Fruit fly (Drosophila melanogaster) whole organism, prepupa: ENCODE results near the gene Paris.

Experiments used
- Blimp-1 ChIP-seq: fragments of 200-800 bp; sonication (Bioruptor generic); optimal IDR thresholded peaks from 3 replicates; lab custom pipeline; 2017; ENCODE audit warnings: missing biosample characterization, missing genetic modification characterization, mild to moderate bottlenecking, moderate library complexity, missing genetic modification reagents
- CG10631 ChIP-seq: fragments of 200-800 bp; sonication (Bioruptor generic); optimal IDR thresholded peaks from 2 replicates; lab custom pipeline; 2016; ENCODE audit warnings: missing biosample characterization, missing genetic modification characterization
- CG10669 ChIP-seq: fragments of 200-800 bp; sonication (Bioruptor generic); optimal IDR thresholded peaks from 3 replicates; lab custom pipeline; 2018; ENCODE audit warnings: missing biosample characterization, mild to moderate bottlenecking, missing genetic modification characterization, moderate library complexity
- CG11294 ChIP-seq: fragments of 200-800 bp; sonication (Bioruptor generic); IDR thresholded peaks from 2 replicates; pipeline ENCODE4 v1.3.6; 2022; ENCODE audit warnings: missing biosample characterization, missing genetic modification characterization
- CG15336 ChIP-seq: fragments of 200-800 bp; sonication (Bioruptor generic); IDR thresholded peaks from 2 replicates; pipeline ENCODE4 v1.3.6; 2022; ENCODE audit warnings: missing biosample characterization, missing genetic modification characterization
- CG16779 ChIP-seq: fragments of 200-800 bp; sonication (Bioruptor generic); optimal IDR thresholded peaks from 3 replicates; lab custom pipeline; 2017; ENCODE audit warnings: missing biosample characterization, mild to moderate bottlenecking, missing genetic modification characterization
- CG3032 ChIP-seq: fragments of 200-800 bp; optimal IDR thresholded peaks from 2 replicates; lab custom pipeline; 2019; ENCODE audit warnings: missing biosample characterization, mild to moderate bottlenecking, missing genetic modification characterization, moderate library complexity
- CG32006 ChIP-seq: fragments of 200-800 bp; sonication (Bioruptor generic); optimal IDR thresholded peaks from 3 replicates; lab custom pipeline; 2017; ENCODE audit warnings: missing biosample characterization, mild to moderate bottlenecking, missing genetic modification characterization
- CG3919 ChIP-seq: fragments of 200-800 bp; sonication (Bioruptor generic); optimal IDR thresholded peaks from 3 replicates; lab custom pipeline; 2016; ENCODE audit warnings: missing biosample characterization, missing genetic modification characterization
- CG4318 ChIP-seq: fragments of 200-800 bp; sonication (Bioruptor generic); optimal IDR thresholded peaks from 3 replicates; lab custom pipeline; 2017; ENCODE audit warnings: missing biosample characterization, mild to moderate bottlenecking, missing genetic modification characterization
- CG6163 ChIP-seq: fragments of 200-800 bp; sonication (Bioruptor generic); IDR thresholded peaks from 3 replicates; pipeline ENCODE4 v1.3.6; 2022; ENCODE audit warnings: missing biosample characterization, missing genetic modification characterization
- CG6276 ChIP-seq: fragments of 200-800 bp; sonication (Bioruptor generic); optimal IDR thresholded peaks from 2 replicates; lab custom pipeline; 2017; ENCODE audit warnings: missing biosample characterization, mild to moderate bottlenecking, missing genetic modification characterization
- CG6808 ChIP-seq: fragments of 200-800 bp; sonication (Bioruptor generic); optimal IDR thresholded peaks from 3 replicates; lab custom pipeline; 2017; ENCODE audit warnings: missing biosample characterization, missing genetic modification characterization, mild to moderate bottlenecking, moderate library complexity, missing genetic modification reagents
- CG6854 ChIP-seq: fragments of 200-800 bp; sonication (Bioruptor generic); optimal IDR thresholded peaks from 2 replicates; lab custom pipeline; 2017; ENCODE audit warnings: missing biosample characterization, mild to moderate bottlenecking, missing genetic modification characterization
- CG7368 ChIP-seq: fragments of 200-800 bp; sonication (Bioruptor generic); optimal IDR thresholded peaks from 3 replicates; lab custom pipeline; 2016; ENCODE audit warnings: missing biosample characterization, missing genetic modification characterization
- CG8119 ChIP-seq: fragments of 200-800 bp; sonication (Bioruptor generic); IDR thresholded peaks from 3 replicates; pipeline ENCODE4 v1.3.6; 2022; ENCODE audit warnings: missing biosample characterization, missing genetic modification characterization
- CG8632 ChIP-seq: fragments of 200-800 bp; sonication (Bioruptor generic); optimal IDR thresholded peaks from 3 replicates; lab custom pipeline; 2016; ENCODE audit warnings: missing biosample characterization, missing genetic modification characterization
- Eip78C ChIP-seq: fragments of 200-800 bp; sonication (Bioruptor generic); peaks from one replicate; lab custom pipeline; 2016; ENCODE audit warnings: missing biosample characterization, missing genetic modification characterization
- Ets21C ChIP-seq: fragments of 200-800 bp; sonication (Bioruptor generic); optimal IDR thresholded peaks from 3 replicates; lab custom pipeline; 2016; ENCODE audit warnings: missing biosample characterization, missing genetic modification characterization
- Ets96B ChIP-seq: fragments of 200-800 bp; optimal IDR thresholded peaks from 2 replicates; lab custom pipeline; 2019; ENCODE audit warnings: missing biosample characterization, mild to moderate bottlenecking, missing genetic modification characterization, moderate library complexity
- Gug ChIP-seq: fragments of 200-800 bp; sonication (Bioruptor generic); IDR thresholded peaks from 2 replicates; pipeline ENCODE4 v1.3.6; 2022; ENCODE audit warnings: missing biosample characterization, missing genetic modification characterization
- OdsH ChIP-seq: fragments of 200-800 bp; sonication (Bioruptor generic); optimal IDR thresholded peaks from 3 replicates; lab custom pipeline; 2016; ENCODE audit warnings: missing biosample characterization, missing genetic modification characterization
- Smox ChIP-seq: fragments of 200-800 bp; sonication (Bioruptor generic); optimal IDR thresholded peaks from 3 replicates; lab custom pipeline; 2016; ENCODE audit warnings: missing biosample characterization, missing genetic modification characterization
- Sox15 ChIP-seq: fragments of 200-800 bp; sonication (Bioruptor generic); optimal IDR thresholded peaks from 3 replicates; lab custom pipeline; 2016; ENCODE audit warnings: missing biosample characterization, missing genetic modification characterization
- cyc ChIP-seq: fragments of 200-800 bp; sonication (Bioruptor generic); optimal IDR thresholded peaks from 3 replicates; lab custom pipeline; 2016; ENCODE audit warnings: missing biosample characterization, missing genetic modification characterization
- dsx ChIP-seq: fragments of 200-800 bp; optimal IDR thresholded peaks from 3 replicates; lab custom pipeline; 2019; ENCODE audit warnings: missing biosample characterization, mild to moderate bottlenecking, missing genetic modification characterization, moderate library complexity; ENCODE audit not compliant: poor library complexity, severe bottlenecking
- eg ChIP-seq: fragments of 200-800 bp; sonication (Bioruptor generic); IDR thresholded peaks from 3 replicates; pipeline ENCODE4 v1.3.6; 2022; ENCODE audit warnings: missing biosample characterization, missing genetic modification characterization
- fd59A ChIP-seq: fragments of 200-800 bp; sonication (Bioruptor generic); optimal IDR thresholded peaks from 2 replicates; lab custom pipeline; 2017; ENCODE audit warnings: missing biosample characterization, mild to moderate bottlenecking, missing genetic modification characterization, missing genetic modification reagents
- fd85E ChIP-seq: fragments of 200-800 bp; sonication (Bioruptor generic); optimal IDR thresholded peaks from 3 replicates; lab custom pipeline; 2016; ENCODE audit warnings: missing biosample characterization, missing genetic modification characterization
- fkh ChIP-seq: fragments of 200-800 bp; sonication (Bioruptor generic); optimal IDR thresholded peaks from 3 replicates; lab custom pipeline; 2017; ENCODE audit warnings: missing biosample characterization, mild to moderate bottlenecking, missing genetic modification characterization, moderate library complexity
- net ChIP-seq: fragments of 200-800 bp; sonication (Bioruptor generic); optimal IDR thresholded peaks from 3 replicates; lab custom pipeline; 2016; ENCODE audit warnings: missing biosample characterization, missing genetic modification characterization
- pdm3 ChIP-seq: fragments of 200-800 bp; sonication (Bioruptor generic); optimal IDR thresholded peaks from 3 replicates; lab custom pipeline; 2016; ENCODE audit warnings: missing biosample characterization, missing genetic modification characterization
- salr ChIP-seq, 2 experiments: fragments of 200-800 bp; sonication (Bioruptor generic); optimal IDR thresholded peaks; 3 replicates each; lab custom pipeline; 2016 to 2018; ENCODE audit warnings: missing biosample characterization in 2 of 2, missing genetic modification characterization in 2 of 2, mild to moderate bottlenecking in 1 of 2
- spab ChIP-seq: fragments of 200-800 bp; sonication (Bioruptor generic); optimal IDR thresholded peaks from 2 replicates; lab custom pipeline; 2017; ENCODE audit warnings: missing biosample characterization, mild to moderate bottlenecking, missing genetic modification characterization, missing genetic modification reagents
- svp ChIP-seq: fragments of 200-800 bp; sonication (Bioruptor generic); peaks from one replicate; lab custom pipeline; 2016; ENCODE audit warnings: missing biosample characterization, missing genetic modification characterization
- topi ChIP-seq: fragments of 200-800 bp; sonication (Bioruptor generic); optimal IDR thresholded peaks from 3 replicates; lab custom pipeline; 2016; ENCODE audit warnings: missing biosample characterization, missing genetic modification characterization

The Paris gene

dm6 chr2L:4433608-4434007 lies 29.8 kb upstream of the Paris start, which contains the start of the genes CG34177 and CG34178:
Gene CG34177, plus strand, starts transcription at chr2L:4433908.
Gene CG34178, plus strand, starts transcription at chr2L:4433908.
- TF ChIP-seq Eip78C (GFP tag; lab: Kevin White, UChicago) (no peak), CG10631 (GFP tag; lab: Kevin White, UChicago) (no peak), svp (GFP tag; lab: Kevin White, UChicago) (peak; percentile 21)
- TF ChIP-seq, all 60 proteins: peak for 1

dm6 chr2L:4437487-4437886 lies 25.9 kb upstream of the Paris start, which contains the start of gene CG43056:
Gene CG43056, plus strand, starts transcription at chr2L:4437787.
- no peak for TF ChIP-seq Ets21C (GFP tag; lab: Kevin White, UChicago)
- no peak for TF ChIP-seq cyc (GFP tag; lab: Kevin White, UChicago)
- TF ChIP-seq topi (GFP tag; lab: Kevin White, UChicago) = no peak
- TF ChIP-seq salr (GFP tag; optimal IDR thresholded peaks at IDR 0.05; lab: Kevin White, UChicago) = no peak
- TF ChIP-seq CG11294 (GFP tag; lab: Robert Waterston, UW) = no peak
- no peak for TF ChIP-seq CG6854 (GFP tag; lab: Kevin White, UChicago)
- TF ChIP-seq Ets96B (tag; lab: Kevin White, UChicago) = no peak
- no peak for TF ChIP-seq pdm3 (GFP tag; lab: Kevin White, UChicago)
- no peak for TF ChIP-seq OdsH
- TF ChIP-seq CG7368 (GFP tag; lab: Kevin White, UChicago) = no peak
- no peak for TF ChIP-seq CG15336 (GFP tag; lab: Robert Waterston, UW)
- TF ChIP-seq CG3919 (GFP tag; lab: Kevin White, UChicago) = no peak
- TF ChIP-seq CG16779 (tag; lab: Kevin White, UChicago) = no peak

dm6 chr2L:4440881-4441737 lies 22.3 kb upstream of the Paris start, which contains the start of gene CG15431:
Gene CG15431, minus strand, starts transcription at chr2L:4441282.
- TF ChIP-seq CG10631 (GFP tag; lab: Kevin White, UChicago) (no peak), spab (GFP tag; lab: Kevin White, UChicago) (no peak), eg (GFP tag; lab: Robert Waterston, UW) (0 out of 3 replicates have a peak, but pooled peaks have one; percentile 40), CG6854 (GFP tag; lab: Kevin White, UChicago) (no peak), salr (GFP tag; optimal IDR thresholded peaks at IDR 0.05; lab: Kevin White, UChicago) (peak; percentile 56 to 82), CG6163 (GFP tag; lab: Robert Waterston, UW) (peak; percentile 56; the same call in 1 of the 3 replicates), net (GFP tag; lab: Kevin White, UChicago) (no peak), fd59A (no peak), fkh (GFP tag; lab: Kevin White, UChicago) (no peak), CG8119 (GFP tag; lab: Robert Waterston, UW) (peak; percentile 47; the same call in 1 of the 3 replicates), pdm3 (GFP tag; lab: Kevin White, UChicago) (no peak), CG15336 (GFP tag; lab: Robert Waterston, UW) (peak; percentile 40; the same call in 1 of the 2 replicates), fd85E (no peak)

dm6 chr2L:4442010-4442587 lies 21.3 kb upstream of the Paris start, which contains the start of the genes Sfp24F and CG15432:
Gene Sfp24F, minus strand, starts transcription at chr2L:4442060.
Gene CG15432, plus strand, starts transcription at chr2L:4442320.
- peak; percentile 87 for TF ChIP-seq fkh (GFP tag; lab: Kevin White, UChicago)
- no peak for TF ChIP-seq CG3032 (tag; lab: Kevin White, UChicago)
- TF ChIP-seq, all 60 proteins: peak for 1

dm6 chr2L:4444457-4444856 lies 19.0 kb upstream of the Paris start, which contains the start of the genes morgue and Elp3:
Gene morgue, minus strand, starts transcription at chr2L:4444680.
Gene Elp3, plus strand, starts transcription at chr2L:4444732.
- TF ChIP-seq fkh (GFP tag; lab: Kevin White, UChicago) (peak; percentile 77), CG4318 (no peak), CG6854 (GFP tag; lab: Kevin White, UChicago) (peak; percentile 20)

- TF ChIP-seq Smox (GFP tag; lab: Kevin White, UChicago) = peak; percentile 95
- peak; percentile 95 for TF ChIP-seq CG6808 (GFP tag; lab: Kevin White, UChicago)
- peak; percentile 99 for TF ChIP-seq Gug
- peak; percentile 98 for TF ChIP-seq CG6276
- TF ChIP-seq CG7368 (GFP tag; lab: Kevin White, UChicago) = peak; percentile 99
- TF ChIP-seq Sox15 (GFP tag; lab: Kevin White, UChicago) = peak; percentile 93
- peak; percentile 96 for TF ChIP-seq CG32006 (GFP tag; lab: Kevin White, UChicago)
- TF ChIP-seq Blimp-1 (GFP tag; lab: Kevin White, UChicago) = peak; percentile 90
- peak; percentile 86 for TF ChIP-seq dsx (GFP tag; lab: Kevin White, UChicago)
- TF ChIP-seq CG10669 (GFP tag; lab: Kevin White, UChicago) = peak; percentile 99
- no peak for TF ChIP-seq CG16779 (tag; lab: Kevin White, UChicago)
- TF ChIP-seq svp (GFP tag; lab: Kevin White, UChicago) = peak; percentile 98
- peak; percentile 99 for TF ChIP-seq CG15336 (GFP tag; lab: Robert Waterston, UW)
- peak; percentile 98 for TF ChIP-seq CG8632
Observed at dm6 chr2L:4448582-4449016, 14.8 kb upstream of the Paris start, which contains the start of gene MFS18. Gene MFS18, minus strand, starts transcription at chr2L:4448635.
